Worm (Caenorhabditis elegans): ENCODE data around the gene C02B8.7.
A peak's percentile ranks its signal among the peaks of the same experiment; 100 is the strongest.

Gene C02B8.7

DNA sequence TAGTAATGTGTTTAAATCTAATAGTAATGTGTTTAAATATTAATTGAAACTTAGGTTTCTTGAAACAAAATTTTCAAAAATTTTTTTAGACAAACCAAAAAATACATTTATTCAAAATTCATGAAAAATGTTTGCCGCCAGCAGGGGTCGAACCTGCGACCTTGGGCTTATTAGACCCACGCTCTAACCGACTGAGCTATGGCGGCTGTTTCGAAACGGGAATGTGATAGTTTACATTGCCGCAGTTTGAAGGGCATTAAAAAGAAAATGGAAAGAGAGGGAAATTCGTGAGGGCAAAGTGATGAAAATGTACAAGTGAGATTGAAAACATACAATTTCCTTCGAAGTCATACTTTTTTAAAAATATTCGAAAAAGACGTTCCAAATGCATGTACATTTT is 18.8 kb upstream of the C02B8.7 start:
- peak; percentile 59 for TF ChIP-seq nhr-90 (tag; optimal IDR thresholded peaks at IDR 0.05; ENCODE audit: poor library complexity)
- peak; percentile 20 for TF ChIP-seq blmp-1 (tag; optimal IDR thresholded peaks at IDR 0.05)
- peak in 1 of 2 experiments; percentile 57 for TF ChIP-seq lin-35 (GFP tag; optimal IDR thresholded peaks at IDR 0.05)
- TF ChIP-seq snpc-4 (tag; optimal IDR thresholded peaks at IDR 0.05) = no peak
- no peak for TF ChIP-seq efl-3 (GFP tag; optimal IDR thresholded peaks at IDR 0.05)
- no peak for TF ChIP-seq nhr-11 (tag; optimal IDR thresholded peaks at IDR 0.05)
- TF ChIP-seq xbp-1 (tag; optimal IDR thresholded peaks at IDR 0.05) = peak; percentile 37
- TF ChIP-seq efl-1 (optimal IDR thresholded peaks at IDR 0.05) = no peak
- TF ChIP-seq efl-1 (GFP tag; optimal IDR thresholded peaks at IDR 0.05 in 1 of 2) = peak in 1 of 2 experiments; percentile 29
- TF ChIP-seq snu-23 (GFP tag; optimal IDR thresholded peaks at IDR 0.05) = peak; percentile 64
- TF ChIP-seq nhr-19 (GFP tag; conservative IDR thresholded peaks at IDR 0.05) = peak; percentile 56
- peak; percentile 73 for TF ChIP-seq nhr-85 (tag)
- TF ChIP-seq ama-1 (optimal IDR thresholded peaks at IDR 0.05) = no peak
- TF ChIP-seq nhr-71 (tag; optimal IDR thresholded peaks at IDR 0.05) = peak; percentile 51
- TF ChIP-seq unc-62 (GFP tag; optimal IDR thresholded peaks at IDR 0.05) = no peak
- peak; percentile 30 for TF ChIP-seq swsn-7 (tag; optimal IDR thresholded peaks at IDR 0.05)
- no peak for TF ChIP-seq zip-4 (GFP tag; optimal IDR thresholded peaks at IDR 0.05)
- TF ChIP-seq skn-1 (tag; optimal IDR thresholded peaks at IDR 0.05) = peak; percentile 3
- TF ChIP-seq Y116A8C.19 (tag; optimal IDR thresholded peaks at IDR 0.05; ENCODE audit: borderline replicate concordance) = no peak
- peak; percentile 42 for TF ChIP-seq lin-14 (GFP tag; optimal IDR thresholded peaks at IDR 0.05)
- no peak for TF ChIP-seq lir-3 (tag; optimal IDR thresholded peaks at IDR 0.05; ENCODE audit: poor library complexity)
- no peak for TF ChIP-seq lin-13 (GFP tag; optimal IDR thresholded peaks at IDR 0.05)
- peak in 1 of 2 experiments; percentile 50 for TF ChIP-seq mdl-1 (tag; optimal IDR thresholded peaks at IDR 0.05)
- TF ChIP-seq C16A3.4 (tag; optimal IDR thresholded peaks at IDR 0.05) = peak; percentile 62
- TF ChIP-seq elt-3 (tag; optimal IDR thresholded peaks at IDR 0.05) = peak in 1 of 6 experiments; percentile 20
- no peak for TF ChIP-seq nhr-77 (tag; optimal IDR thresholded peaks at IDR 0.05)
- peak; percentile 51 for TF ChIP-seq dsc-1 (tag; optimal IDR thresholded peaks at IDR 0.05)
- TF ChIP-seq lsy-2 (tag; optimal IDR thresholded peaks at IDR 0.05) = peak in 1 of 2 experiments; percentile 3
- TF ChIP-seq aly-2 (tag; optimal IDR thresholded peaks at IDR 0.05) = no peak
- TF ChIP-seq hlh-4 (tag; optimal IDR thresholded peaks at IDR 0.05) = no peak
- peak; percentile 65 for TF ChIP-seq nhr-20 (tag; optimal IDR thresholded peaks at IDR 0.05)
- peak; percentile 50 for TF ChIP-seq nhr-47 (tag; optimal IDR thresholded peaks at IDR 0.05)
- peak; percentile 56 for TF ChIP-seq mep-1 (tag; optimal IDR thresholded peaks at IDR 0.05)
- no peak for TF ChIP-seq lin-15B (tag; optimal IDR thresholded peaks at IDR 0.05)
- peak; percentile 32 for TF ChIP-seq rnt-1 (tag; optimal IDR thresholded peaks at IDR 0.05)
- peak in 2 of 3 experiments; percentile 6 to 24 for TF ChIP-seq ceh-82 (tag; optimal IDR thresholded peaks at IDR 0.05)

DNA sequence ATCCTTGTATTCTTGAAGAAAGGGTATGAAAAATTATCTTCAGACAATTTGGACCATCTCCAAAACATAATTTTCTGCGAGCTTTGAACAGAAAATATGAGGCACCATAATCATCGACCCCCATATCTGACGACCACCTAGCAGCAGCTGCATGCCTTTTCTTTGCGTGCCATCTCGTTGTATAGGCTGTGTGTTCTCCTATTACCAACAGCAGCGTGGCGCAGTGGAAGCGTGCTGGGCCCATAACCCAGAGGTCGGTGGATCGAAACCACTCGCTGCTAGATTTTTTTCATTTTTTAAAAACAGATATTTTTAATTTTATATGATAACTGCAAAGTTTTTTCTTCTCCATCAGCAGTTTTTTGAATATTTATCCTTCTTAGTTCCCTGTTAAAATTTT is 18.3 kb upstream of the C02B8.7 start:
- TF ChIP-seq efl-1 (optimal IDR thresholded peaks at IDR 0.05) = no peak
- peak in 1 of 2 experiments; percentile 82 for TF ChIP-seq efl-1 (GFP tag; optimal IDR thresholded peaks at IDR 0.05 in 1 of 2)
- peak in 2 of 3 experiments; percentile 28 to 35 for TF ChIP-seq ceh-82 (tag; optimal IDR thresholded peaks at IDR 0.05)
- no peak for TF ChIP-seq elt-3 (tag; optimal IDR thresholded peaks at IDR 0.05)
- peak; percentile 49 for TF ChIP-seq nhr-47 (tag; optimal IDR thresholded peaks at IDR 0.05)
- peak; percentile 44 for TF ChIP-seq rnt-1 (tag; optimal IDR thresholded peaks at IDR 0.05)
- TF ChIP-seq aly-2 (tag; optimal IDR thresholded peaks at IDR 0.05) = no peak
- TF ChIP-seq skn-1 (tag; optimal IDR thresholded peaks at IDR 0.05) = peak; percentile 35
- TF ChIP-seq nhr-71 (tag; optimal IDR thresholded peaks at IDR 0.05) = peak; percentile 35
- no peak for TF ChIP-seq lir-3 (tag; optimal IDR thresholded peaks at IDR 0.05; ENCODE audit: poor library complexity)
- peak; percentile 3 for TF ChIP-seq snu-23 (GFP tag; optimal IDR thresholded peaks at IDR 0.05)
- peak in 1 of 2 experiments; percentile 4 for TF ChIP-seq mdl-1 (tag; optimal IDR thresholded peaks at IDR 0.05)
- peak; percentile 4 for TF ChIP-seq swsn-7 (tag; optimal IDR thresholded peaks at IDR 0.05)
- TF ChIP-seq unc-86 (tag; optimal IDR thresholded peaks at IDR 0.05) = peak; percentile 41
- no peak for TF ChIP-seq efl-3 (GFP tag; optimal IDR thresholded peaks at IDR 0.05)

DNA sequence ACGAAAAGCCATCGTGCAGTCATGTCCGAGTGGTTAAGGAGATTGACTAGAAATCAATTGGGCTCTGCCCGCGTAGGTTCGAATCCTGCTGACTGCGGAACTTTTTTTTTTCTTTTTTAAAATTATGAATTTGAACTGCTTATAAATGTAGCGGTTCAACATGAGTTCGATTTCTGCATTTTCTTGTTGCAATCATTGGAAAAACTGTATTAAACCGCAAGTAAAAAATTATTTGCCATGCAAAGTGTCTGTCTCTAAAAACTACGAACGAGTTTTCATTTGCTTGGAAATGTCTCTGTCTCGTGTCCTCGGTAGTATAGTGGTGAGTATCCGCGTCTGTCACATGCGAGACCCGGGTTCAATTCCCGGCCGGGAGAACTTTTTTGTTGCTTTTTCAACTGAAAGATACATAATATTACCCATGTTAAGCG is 17.8 kb upstream of the C02B8.7 start:
- peak in 1 of 2 experiments; percentile 18 for TF ChIP-seq efl-1 (optimal IDR thresholded peaks at IDR 0.05)
- TF ChIP-seq efl-1 (GFP tag; optimal IDR thresholded peaks at IDR 0.05 in 1 of 2) = peak in 1 of 2 experiments; percentile 65
- peak; percentile 2 for TF ChIP-seq lin-14 (GFP tag; optimal IDR thresholded peaks at IDR 0.05)
- TF ChIP-seq lin-13 (GFP tag; optimal IDR thresholded peaks at IDR 0.05) = peak; percentile 7
- peak in 1 of 2 experiments; percentile 46 for TF ChIP-seq lsy-2 (tag; optimal IDR thresholded peaks at IDR 0.05)
- TF ChIP-seq nhr-85 (tag) = peak; percentile 68
- peak; percentile 6 to 48 for TF ChIP-seq lin-35 (GFP tag; optimal IDR thresholded peaks at IDR 0.05)
- peak; percentile 8 for TF ChIP-seq mep-1 (tag; optimal IDR thresholded peaks at IDR 0.05)
- peak; percentile 59 for TF ChIP-seq snu-23 (GFP tag; optimal IDR thresholded peaks at IDR 0.05)
- peak; percentile 2 for TF ChIP-seq irx-1 (tag; optimal IDR thresholded peaks at IDR 0.05)
- peak; percentile 1 for TF ChIP-seq unc-130 (tag; optimal IDR thresholded peaks at IDR 0.05)
- peak; percentile 16 for TF ChIP-seq jun-1 (tag; optimal IDR thresholded peaks at IDR 0.05)
- TF ChIP-seq C16A3.4 (tag; optimal IDR thresholded peaks at IDR 0.05) = peak; percentile 43
- peak in 1 of 3 experiments; percentile 46 for TF ChIP-seq ceh-82 (tag; optimal IDR thresholded peaks at IDR 0.05)
- peak; percentile 20 for TF ChIP-seq nhr-77 (tag; optimal IDR thresholded peaks at IDR 0.05)
- TF ChIP-seq mdl-1 (tag; optimal IDR thresholded peaks at IDR 0.05) = peak in 1 of 2 experiments; percentile 70
- TF ChIP-seq xbp-1 (tag; optimal IDR thresholded peaks at IDR 0.05) = peak; percentile 22
- peak; percentile 48 for TF ChIP-seq rnt-1 (tag; optimal IDR thresholded peaks at IDR 0.05)
